Worm (Caenorhabditis elegans): Measurements from ENCODE around the gene nhr-72.

DNA sequence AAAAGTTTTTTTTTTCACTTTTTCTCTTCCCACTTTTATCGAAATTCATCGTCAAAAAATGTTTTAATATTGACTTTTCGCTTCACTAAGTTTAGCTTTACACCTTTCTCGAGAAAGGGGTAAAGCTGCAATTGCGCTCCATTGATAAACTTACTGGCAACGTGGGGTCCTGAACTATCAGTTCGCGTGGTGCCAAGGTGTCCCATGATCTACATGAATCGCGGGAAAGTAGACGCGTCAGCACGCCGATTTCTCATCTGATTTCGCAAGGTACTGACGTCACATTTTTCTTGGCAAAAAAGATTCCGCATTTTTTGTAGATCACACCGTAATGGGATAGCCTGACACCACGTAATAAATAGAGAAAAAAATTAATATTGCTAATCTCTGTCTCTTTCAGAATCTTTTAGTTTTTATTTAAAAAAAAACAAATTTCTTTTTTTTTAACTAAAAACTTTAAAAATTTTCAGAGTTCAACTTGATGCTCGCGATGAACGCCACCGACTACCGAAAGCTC is 38.7 kb downstream of the nhr-72 start, which contains the start of gene lido-15:
- no peak for TF ChIP-seq pha-4 (tag; optimal IDR thresholded peaks at IDR 0.05)
- no peak for TF ChIP-seq lin-35 (GFP tag; optimal IDR thresholded peaks at IDR 0.05)
- TF ChIP-seq ama-1 (optimal IDR thresholded peaks at IDR 0.05), result no peak
- TF ChIP-seq ama-1 (GFP tag; optimal IDR thresholded peaks at IDR 0.05), result no peak

Measured in whole organism, young adult.